Worm (Caenorhabditis elegans) whole organism, L4 larva: ENCODE measurements around the gene W03G11.2.

Experiments
- D1046.2 ChIP-seq: fragments of 200-800 bp; sonication (Bioruptor generic); IDR thresholded peaks from 2 replicates; pipeline ENCODE4 v1.3.6; 2022; ENCODE audit warnings: missing genetic modification characterization, missing compliant biosample characterization
- F10B5.3 ChIP-seq: sonication (generic microtip); optimal IDR thresholded peaks from 2 replicates; lab custom pipeline; 2016; ENCODE audit warnings: mild to moderate bottlenecking, missing genetic modification characterization, missing compliant biosample characterization
- F37D6.2 ChIP-seq: sonication (generic microtip); optimal IDR thresholded peaks from 2 replicates; lab custom pipeline; 2016; ENCODE audit warnings: mild to moderate bottlenecking, missing genetic modification characterization, missing compliant biosample characterization
- F49E8.2 ChIP-seq: sonication (generic microtip); optimal IDR thresholded peaks from 2 replicates; lab custom pipeline; 2016; ENCODE audit warnings: missing compliant biosample characterization, mild to moderate bottlenecking, missing genetic modification characterization, borderline replicate concordance
- Y105C5A.15 ChIP-seq: fragments of 200-800 bp; sonication (Bioruptor generic); IDR thresholded peaks from 2 replicates; pipeline ENCODE4 v1.3.6; 2022; ENCODE audit warnings: missing genetic modification characterization, missing compliant biosample characterization
- Y48G9A.11 ChIP-seq: fragments of 200-800 bp; sonication (Bioruptor generic); IDR thresholded peaks from 2 replicates; pipeline ENCODE4 v1.3.6; 2022; ENCODE audit warnings: missing genetic modification reagents, missing genetic modification characterization, missing compliant biosample characterization
- ZK337.2 ChIP-seq: fragments of 200-800 bp; sonication (Bioruptor generic); IDR thresholded peaks from 2 replicates; pipeline ENCODE4 v1.3.6; 2022; ENCODE audit warnings: missing genetic modification reagents, missing genetic modification characterization, missing compliant biosample characterization
- aha-1 ChIP-seq: fragments of 150-350 bp; peaks from one replicate; lab custom pipeline; 2014; ENCODE audit warnings: missing biosample characterization, missing genetic modification characterization
- aly-2 ChIP-seq: sonication (generic microtip); optimal IDR thresholded peaks from 2 replicates; lab custom pipeline; 2018; ENCODE audit warnings: missing biosample characterization, missing genetic modification characterization
- attf-4 ChIP-seq: sonication (generic microtip); optimal IDR thresholded peaks from 3 replicates; lab custom pipeline; 2017; ENCODE audit warnings: missing biosample characterization, missing genetic modification characterization
- ceh-32 ChIP-seq: sonication (generic microtip); optimal IDR thresholded peaks from 2 replicates; lab custom pipeline; 2016; ENCODE audit warnings: mild to moderate bottlenecking, missing genetic modification characterization, missing compliant biosample characterization; ENCODE audit not compliant: poor library complexity
- ceh-82 ChIP-seq: sonication (generic microtip); optimal IDR thresholded peaks from 2 replicates; lab custom pipeline; 2017; ENCODE audit warnings: missing biosample characterization, missing genetic modification characterization
- ctbp-1 ChIP-seq: fragments of 200-800 bp; sonication (Bioruptor generic); IDR thresholded peaks from 2 replicates; pipeline ENCODE4 v1.3.6; 2022; ENCODE audit warnings: missing genetic modification reagents, missing genetic modification characterization, missing compliant biosample characterization
- daf-19 ChIP-seq: fragments of 200-800 bp; sonication (Bioruptor generic); conservative IDR thresholded peaks from 2 replicates; pipeline ENCODE4 v1.3.6; 2022; ENCODE audit warnings: missing genetic modification characterization, missing compliant biosample characterization
- dpl-1 ChIP-seq: fragments of 150-350 bp; optimal IDR thresholded peaks from 2 replicates; lab custom pipeline; 2014; ENCODE audit warnings: missing biosample characterization, missing genetic modification reagents, missing genetic modification characterization
- egl-27 ChIP-seq: sonication (generic microtip); optimal IDR thresholded peaks from 3 replicates; lab custom pipeline; 2017; ENCODE audit warnings: missing biosample characterization, missing genetic modification reagents, missing genetic modification characterization
- gei-8 ChIP-seq: fragments of 200-800 bp; sonication (Bioruptor generic); optimal IDR thresholded peaks from 2 replicates; lab custom pipeline; 2018; ENCODE audit warnings: mild to moderate bottlenecking, missing genetic modification characterization, missing compliant biosample characterization
- hlh-11 ChIP-seq: fragments of 200-800 bp; sonication (Bioruptor generic); optimal IDR thresholded peaks from 2 replicates; lab custom pipeline; 2018; ENCODE audit warnings: mild to moderate bottlenecking, missing genetic modification characterization, missing compliant biosample characterization
- hlh-30 ChIP-seq: sonication (generic microtip); optimal IDR thresholded peaks from 2 replicates; lab custom pipeline; 2017; ENCODE audit warnings: antibody characterized with exemption, mild to moderate bottlenecking, missing genetic modification characterization, missing compliant biosample characterization; ENCODE audit not compliant: insufficient read depth
- lim-7 ChIP-seq: fragments of 200-800 bp; sonication (Bioruptor generic); IDR thresholded peaks from 2 replicates; pipeline ENCODE4 v1.3.6; 2022; ENCODE audit warnings: missing genetic modification characterization, missing compliant biosample characterization
- lin-13 ChIP-seq: fragments of 150-350 bp; optimal IDR thresholded peaks from 2 replicates; lab custom pipeline; 2014; ENCODE audit warnings: missing biosample characterization, missing genetic modification reagents, missing genetic modification characterization
- lin-38 ChIP-seq: fragments of 200-800 bp; sonication (Bioruptor generic); IDR thresholded peaks from 2 replicates; pipeline ENCODE4 v1.3.6; 2022; ENCODE audit warnings: missing genetic modification reagents, missing genetic modification characterization, missing compliant biosample characterization
- lin-39 ChIP-seq: fragments of 150-350 bp; optimal IDR thresholded peaks from 2 replicates; lab custom pipeline; 2014; ENCODE audit warnings: missing biosample characterization, missing genetic modification reagents, missing genetic modification characterization
- lsy-2 ChIP-seq, 2 experiments: fragments of 150-350 bp in 1 of 2; sonication (generic microtip) in 1 of 2; optimal IDR thresholded peaks; 2 replicates each; lab custom pipeline; 2014 to 2017; ENCODE audit warnings: missing biosample characterization in 2 of 2, missing genetic modification characterization in 2 of 2
- madf-9 ChIP-seq: fragments of 200-800 bp; sonication (Bioruptor generic); conservative IDR thresholded peaks from 2 replicates; pipeline ENCODE4 v1.3.6; 2022; ENCODE audit warnings: missing genetic modification reagents, missing genetic modification characterization, missing compliant biosample characterization
- mdt-29 ChIP-seq: fragments of 200-800 bp; sonication (Bioruptor generic); IDR thresholded peaks from 2 replicates; pipeline ENCODE4 v1.3.6; 2022; ENCODE audit warnings: missing genetic modification reagents, missing genetic modification characterization, missing compliant biosample characterization
- mep-1 ChIP-seq: fragments of 150-350 bp; sonication (generic microtip); optimal IDR thresholded peaks from 3 replicates; lab custom pipeline; 2014; ENCODE audit warnings: missing biosample characterization, missing genetic modification characterization
- mxl-2 ChIP-seq: fragments of 200-800 bp; sonication (Bioruptor generic); conservative IDR thresholded peaks from 2 replicates; pipeline ENCODE4 v1.3.6; 2022; ENCODE audit warnings: missing genetic modification reagents, missing genetic modification characterization, missing compliant biosample characterization
- mxl-3 ChIP-seq: fragments of 200-800 bp; sonication (Bioruptor generic); optimal IDR thresholded peaks from 2 replicates; lab custom pipeline; 2018; ENCODE audit warnings: mild to moderate bottlenecking, missing genetic modification characterization, missing compliant biosample characterization
- nhr-102 ChIP-seq: sonication (generic microtip); optimal IDR thresholded peaks from 2 replicates; lab custom pipeline; 2016; ENCODE audit warnings: mild to moderate bottlenecking, missing genetic modification characterization, moderate library complexity, missing compliant biosample characterization
- nhr-25 ChIP-seq: sonication (generic microtip); optimal IDR thresholded peaks from 2 replicates; lab custom pipeline; 2017; ENCODE audit warnings: missing genetic modification characterization, mild to moderate bottlenecking, missing compliant biosample characterization, antibody characterized with exemption, moderate library complexity, borderline replicate concordance; ENCODE audit not compliant: insufficient read depth
- nhr-41 ChIP-seq: fragments of 200-800 bp; sonication (Bioruptor generic); IDR thresholded peaks from 2 replicates; pipeline ENCODE4 v1.3.6; 2022; ENCODE audit warnings: missing genetic modification reagents, missing genetic modification characterization, missing compliant biosample characterization
- nhr-42 ChIP-seq: fragments of 200-800 bp; sonication (Bioruptor generic); IDR thresholded peaks from 2 replicates; pipeline ENCODE4 v1.3.6; 2022; ENCODE audit warnings: missing genetic modification characterization, missing compliant biosample characterization
- nhr-6 ChIP-seq: fragments of 150-350 bp; optimal IDR thresholded peaks from 2 replicates; lab custom pipeline; 2014; ENCODE audit warnings: missing biosample characterization, missing genetic modification characterization
- nhr-76 ChIP-seq: fragments of 150-350 bp; optimal IDR thresholded peaks from 2 replicates; lab custom pipeline; 2014; ENCODE audit warnings: missing biosample characterization, missing genetic modification characterization
- nhr-77 ChIP-seq: fragments of 150-350 bp; optimal IDR thresholded peaks from 2 replicates; lab custom pipeline; 2014; ENCODE audit warnings: missing biosample characterization, missing genetic modification characterization
- pha-4 ChIP-seq, 2 experiments: fragments of 150-350 bp in 1 of 2; fragments of 200-800 bp in 1 of 2; sonication (Bioruptor generic) in 1 of 2; IDR thresholded peaks in 1 of 2; optimal IDR thresholded peaks in 1 of 2; 2 replicates each; pipeline versions ENCODE4 v1.3.6 to Lab custom; 2014 to 2022; ENCODE audit warnings: missing genetic modification characterization in 2 of 2, missing genetic modification reagents in 2 of 2, missing biosample characterization in 1 of 2, missing compliant biosample characterization in 1 of 2
- rbr-2 ChIP-seq: sonication (generic microtip); optimal IDR thresholded peaks from 2 replicates; lab custom pipeline; 2016; ENCODE audit warnings: missing genotype, missing genetic modification characterization, missing compliant biosample characterization
- saeg-2 ChIP-seq: fragments of 200-800 bp; sonication (Bioruptor generic); IDR thresholded peaks from 2 replicates; pipeline ENCODE4 v1.3.6; 2022; ENCODE audit warnings: missing genetic modification reagents, missing genetic modification characterization, missing compliant biosample characterization
- set-16 ChIP-seq: fragments of 200-800 bp; sonication (Bioruptor generic); IDR thresholded peaks from 2 replicates; pipeline ENCODE4 v1.3.6; 2022; ENCODE audit warnings: missing genetic modification reagents, missing genetic modification characterization, missing compliant biosample characterization
- skn-1 ChIP-seq: fragments of 150-350 bp; optimal IDR thresholded peaks from 2 replicates; lab custom pipeline; 2014; ENCODE audit warnings: missing biosample characterization, missing genetic modification characterization
- snpc-4 ChIP-seq: fragments of 150-350 bp; optimal IDR thresholded peaks from 2 replicates; lab custom pipeline; 2014; ENCODE audit warnings: missing biosample characterization, missing genetic modification characterization
- tra-1 ChIP-seq: fragments of 200-800 bp; sonication (Bioruptor generic); IDR thresholded peaks from 2 replicates; pipeline ENCODE4 v1.3.6; 2022; ENCODE audit warnings: missing genetic modification reagents, missing genetic modification characterization, missing compliant biosample characterization
- unc-39 ChIP-seq: sonication (generic microtip); optimal IDR thresholded peaks from 2 replicates; lab custom pipeline; 2017; ENCODE audit warnings: missing biosample characterization, missing genetic modification characterization
- unc-62 ChIP-seq, 3 experiments: fragments of 150-350 bp in 1 of 3; sonication (generic microtip); optimal IDR thresholded peaks in 2 of 3; peaks in 1 of 3; 1 replicate in 1 of 3; 2 replicates in 2 of 3; lab custom pipeline; 2014 to 2017; ENCODE audit warnings: missing biosample characterization in 3 of 3, missing genetic modification characterization in 3 of 3, missing genetic modification reagents in 3 of 3, missing genotype in 1 of 3
- zag-1 ChIP-seq: fragments of 150-350 bp; optimal IDR thresholded peaks from 2 replicates; lab custom pipeline; 2014; ENCODE audit warnings: missing biosample characterization, missing genetic modification characterization
- zfp-3 ChIP-seq: fragments of 200-800 bp; sonication (Bioruptor generic); conservative IDR thresholded peaks from 2 replicates; pipeline ENCODE4 v1.3.6; 2022; ENCODE audit warnings: missing genetic modification reagents, missing genetic modification characterization, missing compliant biosample characterization

The W03G11.2 gene

DNA sequence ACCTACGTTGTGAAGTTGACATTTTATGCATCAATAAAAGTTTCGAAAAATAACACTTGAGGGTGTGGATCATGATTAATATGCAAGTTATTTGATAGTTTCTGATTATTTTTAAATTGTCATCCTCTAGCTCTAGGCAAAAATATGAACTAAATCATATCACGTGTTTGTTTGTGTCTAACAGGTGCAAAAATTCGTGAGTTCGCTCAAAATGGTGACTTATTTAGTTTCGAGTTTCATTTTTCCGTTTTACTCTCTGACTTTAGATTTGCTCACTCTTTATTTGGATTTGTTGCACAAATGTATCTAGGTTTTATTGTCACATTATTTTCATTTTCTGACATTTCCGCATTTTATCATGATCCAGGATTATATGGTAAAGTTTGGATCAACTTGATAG lies 9.9 kb upstream of the W03G11.2 start, which contains the start of gene lgc-16:
TSS of gene lgc-16 (plus strand) at position 301 of the 400 bp plus-strand sequence.
- TF ChIP-seq hlh-30 (tag; lab: Kevin White, UChicago) (no peak), hlh-11 (tag; lab: Kevin White, UChicago) (no peak), F49E8.2 (tag; lab: Kevin White, UChicago) (no peak), dpl-1 (GFP tag; lab: Kevin White, UChicago) (no peak), nhr-102 (no peak), unc-39 (tag; lab: Kevin White, UChicago) (no peak), lin-38 (no peak), saeg-2 (GFP tag; lab: Robert Waterston, UW) (no peak), pha-4 (GFP tag; IDR thresholded peaks at IDR 0.05; lab: Robert Waterston, UW) (no peak), pha-4 (tag; optimal IDR thresholded peaks at IDR 0.05; lab: Kevin White, UChicago) (no peak), ceh-32 (tag; lab: Kevin White, UChicago) (no peak), rbr-2 (tag; lab: Kevin White, UChicago) (no peak), tra-1 (GFP tag; lab: Robert Waterston, UW) (no peak), ctbp-1 (GFP tag; lab: Robert Waterston, UW) (no peak), mxl-2 (no peak), attf-4 (tag; lab: Kevin White, UChicago) (no peak), ceh-82 (no peak), gei-8 (GFP tag; lab: Kevin White, UChicago) (no peak), zag-1 (tag; lab: Kevin White, UChicago) (no peak)
- TF ChIP-seq, all 104 proteins: peak for 0

DNA sequence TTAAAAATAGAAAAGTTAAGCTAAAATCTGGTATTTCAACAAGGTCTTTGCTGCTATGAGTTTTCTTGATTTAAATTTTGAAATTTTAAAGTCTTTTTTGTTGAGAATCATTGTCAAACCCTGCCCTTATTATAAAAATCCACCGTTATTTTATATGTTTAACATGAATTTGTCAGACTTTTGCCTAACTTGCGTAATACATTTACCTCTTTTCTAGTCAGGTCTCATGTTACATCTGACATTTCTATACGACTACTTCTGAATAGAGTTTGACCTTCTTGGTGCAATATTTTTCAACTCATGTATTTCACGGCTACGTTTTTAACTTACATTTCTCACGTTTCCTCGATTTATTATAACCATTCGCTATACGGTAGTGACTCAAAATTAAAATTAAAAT lies 5.6 kb upstream of the W03G11.2 start, which contains the start of gene lgc-15:
TSS of gene lgc-15 (plus strand) at position 301 of the 400 bp plus-strand sequence.
- TF ChIP-seq zfp-3 (GFP tag; lab: Robert Waterston, UW) (no peak), lin-13 (GFP tag; lab: Kevin White, UChicago) (no peak), ctbp-1 (GFP tag; lab: Robert Waterston, UW) (no peak), nhr-76 (no peak), nhr-25 (tag; lab: Kevin White, UChicago) (no peak), aly-2 (tag; lab: Kevin White, UChicago) (no peak), daf-19 (GFP tag; lab: Robert Waterston, UW) (no peak), snpc-4 (tag; lab: Kevin White, UChicago) (no peak), mep-1 (tag; lab: Kevin White, UChicago) (no peak), ZK337.2 (GFP tag; lab: Robert Waterston, UW) (no peak), D1046.2 (no peak), zag-1 (tag; lab: Kevin White, UChicago) (no peak), lim-7 (GFP tag; lab: Robert Waterston, UW) (no peak), set-16 (no peak), madf-9 (GFP tag; lab: Robert Waterston, UW) (no peak), nhr-42 (GFP tag; lab: Robert Waterston, UW) (no peak), nhr-41 (GFP tag; lab: Robert Waterston, UW) (no peak), pha-4 (GFP tag; IDR thresholded peaks at IDR 0.05; lab: Robert Waterston, UW) (no peak), pha-4 (tag; optimal IDR thresholded peaks at IDR 0.05; lab: Kevin White, UChicago) (no peak), lin-39 (tag; lab: Kevin White, UChicago) (no peak), egl-27 (tag; lab: Kevin White, UChicago) (no peak)

DNA sequence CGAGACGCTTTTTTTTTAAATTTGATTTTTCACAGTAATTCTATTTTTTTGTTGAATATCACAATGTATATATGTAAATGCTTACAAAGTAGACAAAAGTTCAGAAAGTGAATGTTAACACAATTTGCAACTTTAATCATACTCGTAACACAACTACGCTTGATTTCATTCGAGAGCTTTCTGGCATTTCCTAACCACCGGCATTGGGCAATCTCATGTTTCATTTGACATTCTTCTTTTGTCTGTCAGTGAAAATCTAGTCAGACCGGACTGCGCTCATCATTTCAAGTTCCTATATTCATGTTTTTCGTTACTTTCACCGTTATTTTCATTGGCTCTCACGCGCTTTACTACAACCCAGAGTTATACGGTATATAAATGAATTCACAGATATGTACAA lies 2.8 kb upstream of the W03G11.2 start, which contains the start of gene lgc-14:
TSS of gene lgc-14 (plus strand) at position 301 of the 400 bp plus-strand sequence.
- TF ChIP-seq nhr-25 (tag; lab: Kevin White, UChicago) (no peak), set-16 (no peak), nhr-6 (no peak), nhr-77 (tag; lab: Kevin White, UChicago) (no peak), F37D6.2 (tag; lab: Kevin White, UChicago) (no peak), aha-1 (no peak), Y48G9A.11 (GFP tag; lab: Robert Waterston, UW) (no peak), mxl-3 (GFP tag; lab: Kevin White, UChicago) (no peak), nhr-102 (no peak), unc-62 (GFP tag; optimal IDR thresholded peaks at IDR 0.05 in 1 of 2; lab: Kevin White, UChicago) (no peak), unc-62 (tag; optimal IDR thresholded peaks at IDR 0.05; lab: Kevin White, UChicago) (no peak), skn-1 (tag; lab: Kevin White, UChicago) (no peak), Y105C5A.15 (GFP tag; lab: Robert Waterston, UW) (no peak), lim-7 (GFP tag; lab: Robert Waterston, UW) (no peak), ceh-32 (tag; lab: Kevin White, UChicago) (no peak), lsy-2 (tag; optimal IDR thresholded peaks at IDR 0.05; lab: Kevin White, UChicago) (no peak), pha-4 (GFP tag; IDR thresholded peaks at IDR 0.05; lab: Robert Waterston, UW) (no peak), pha-4 (tag; optimal IDR thresholded peaks at IDR 0.05; lab: Kevin White, UChicago) (no peak), F10B5.3 (tag; lab: Kevin White, UChicago) (no peak), mdt-29 (GFP tag; lab: Robert Waterston, UW) (no peak)
